Fruit fly (Drosophila melanogaster): ENCODE data around the gene CenG1A.
A peak's percentile ranks its signal among the peaks of the same experiment; 100 is the strongest.

CenG1A gene

dm6 chr2L:13842572-13842971 lies 7.2 kb downstream of the CenG1A start:
- TF ChIP-seq CG1620 (GFP tag; optimal IDR thresholded peaks at IDR 0.05) (no peak), cic (GFP tag; optimal IDR thresholded peaks at IDR 0.05) (no peak), Crg-1 (GFP tag; optimal IDR thresholded peaks at IDR 0.05) (no peak), bab1 (GFP tag; optimal IDR thresholded peaks at IDR 0.05) (no peak), Mnt (GFP tag; optimal IDR thresholded peaks at IDR 0.05) (no peak), CG7045 (GFP tag; optimal IDR thresholded peaks at IDR 0.05) (no peak), CG12768 (GFP tag; optimal IDR thresholded peaks at IDR 0.05) (no peak), CG33017 (tag; optimal IDR thresholded peaks at IDR 0.05) (no peak), cnc (optimal IDR thresholded peaks at IDR 0.05) (no peak), CG11617 (GFP tag; optimal IDR thresholded peaks at IDR 0.05) (no peak), Hr96 (GFP tag; optimal IDR thresholded peaks at IDR 0.05) (no peak), tj (GFP tag; optimal IDR thresholded peaks at IDR 0.05) (no peak), CG14711 (tag; optimal IDR thresholded peaks at IDR 0.05) (no peak)

dm6 chr2L:13843692-13844284 lies 8.4 kb downstream of the CenG1A start, which contains the start of gene CG33306:
Gene CG33306 (minus strand): TSS chr2L:13843742.
- TF ChIP-seq ovo (GFP tag; optimal IDR thresholded peaks at IDR 0.05) = no peak
- no peak for TF ChIP-seq Hr96 (GFP tag; optimal IDR thresholded peaks at IDR 0.05)
- TF ChIP-seq toe (GFP tag; optimal IDR thresholded peaks at IDR 0.05) = no peak
- no peak for TF ChIP-seq Mnt (GFP tag; optimal IDR thresholded peaks at IDR 0.05)
- TF ChIP-seq CG11617 (GFP tag; optimal IDR thresholded peaks at IDR 0.05) = peak; percentile 43
- no peak for TF ChIP-seq cic (GFP tag; optimal IDR thresholded peaks at IDR 0.05)
- peak; percentile 54 for TF ChIP-seq CG33017 (tag; optimal IDR thresholded peaks at IDR 0.05)
- peak; percentile 22 for TF ChIP-seq CG14711 (tag; optimal IDR thresholded peaks at IDR 0.05)
- TF ChIP-seq CG12768 (GFP tag; optimal IDR thresholded peaks at IDR 0.05) = no peak
- no peak for TF ChIP-seq Crg-1 (GFP tag; optimal IDR thresholded peaks at IDR 0.05)
- peak; percentile 5 for TF ChIP-seq CG7045 (GFP tag; optimal IDR thresholded peaks at IDR 0.05)
- peak; percentile 44 for TF ChIP-seq CG7101 (tag; optimal IDR thresholded peaks at IDR 0.05)
- no peak for TF ChIP-seq pad (GFP tag; optimal IDR thresholded peaks at IDR 0.05)
- no peak for TF ChIP-seq kay (GFP tag; ENCODE audit: borderline replicate concordance)
- TF ChIP-seq bab1 (GFP tag; optimal IDR thresholded peaks at IDR 0.05) = no peak

- peak; percentile 1 for TF ChIP-seq CG12768 (GFP tag; optimal IDR thresholded peaks at IDR 0.05)
- TF ChIP-seq Clk (GFP tag; optimal IDR thresholded peaks at IDR 0.05) = no peak
- no peak for TF ChIP-seq CG5204 (GFP tag; optimal IDR thresholded peaks at IDR 0.05)
- TF ChIP-seq pad (GFP tag; optimal IDR thresholded peaks at IDR 0.05) = no peak
- TF ChIP-seq CG33017 (tag; optimal IDR thresholded peaks at IDR 0.05) = no peak
- TF ChIP-seq Mnt (GFP tag; optimal IDR thresholded peaks at IDR 0.05) = peak; percentile 23
- no peak for TF ChIP-seq ovo (GFP tag; optimal IDR thresholded peaks at IDR 0.05)
- TF ChIP-seq kay (GFP tag; ENCODE audit: borderline replicate concordance) = peak; percentile 75
These were observed 9.8 kb downstream of the CenG1A start, which contains the start of gene CG8997 for dm6 chr2L:13845178-13845577. Gene CG8997 (minus strand): TSS chr2L:13845325.

- TF ChIP-seq CG11617 (GFP tag; optimal IDR thresholded peaks at IDR 0.05) (no peak), CG12768 (GFP tag; optimal IDR thresholded peaks at IDR 0.05) (peak; percentile 30), tj (GFP tag; optimal IDR thresholded peaks at IDR 0.05) (no peak), CG7045 (GFP tag; optimal IDR thresholded peaks at IDR 0.05) (no peak), Mnt (GFP tag; optimal IDR thresholded peaks at IDR 0.05) (no peak), pad (GFP tag; optimal IDR thresholded peaks at IDR 0.05) (peak; percentile 17), Hr96 (GFP tag; optimal IDR thresholded peaks at IDR 0.05) (peak; percentile 6), ovo (GFP tag; optimal IDR thresholded peaks at IDR 0.05) (no peak), cic (GFP tag; optimal IDR thresholded peaks at IDR 0.05) (peak; percentile 54), CG5204 (GFP tag; optimal IDR thresholded peaks at IDR 0.05) (no peak), CG33017 (tag; optimal IDR thresholded peaks at IDR 0.05) (no peak)
These were observed 11.0 kb downstream of the CenG1A start, which contains the start of gene CG7916 for dm6 chr2L:13846239-13846802. Gene CG7916 (plus strand): TSS chr2L:13846752.

- TF ChIP-seq pad (GFP tag; optimal IDR thresholded peaks at IDR 0.05) = no peak
- TF ChIP-seq kay (GFP tag; ENCODE audit: borderline replicate concordance) = no peak
- no peak for TF ChIP-seq CG7101 (tag; optimal IDR thresholded peaks at IDR 0.05)
- no peak for TF ChIP-seq CG11617 (GFP tag; optimal IDR thresholded peaks at IDR 0.05)
These were observed 12.3 kb downstream of the CenG1A start, which contains the start of gene CG7953 for dm6 chr2L:13847625-13848024. Gene CG7953 (plus strand): TSS chr2L:13847925.

- no peak for TF ChIP-seq tj (GFP tag; optimal IDR thresholded peaks at IDR 0.05)
- no peak for TF ChIP-seq CG14711 (tag; optimal IDR thresholded peaks at IDR 0.05)
- no peak for TF ChIP-seq Crg-1 (GFP tag; optimal IDR thresholded peaks at IDR 0.05)
- no peak for TF ChIP-seq Mnt (GFP tag; optimal IDR thresholded peaks at IDR 0.05)
- no peak for TF ChIP-seq CG7101 (tag; optimal IDR thresholded peaks at IDR 0.05)
- TF ChIP-seq kay (GFP tag; ENCODE audit: borderline replicate concordance) = no peak
- TF ChIP-seq CG11617 (GFP tag; optimal IDR thresholded peaks at IDR 0.05) = no peak
- TF ChIP-seq Clk (GFP tag; optimal IDR thresholded peaks at IDR 0.05) = no peak
- no peak for TF ChIP-seq toe (GFP tag; optimal IDR thresholded peaks at IDR 0.05)
- TF ChIP-seq CG12768 (GFP tag; optimal IDR thresholded peaks at IDR 0.05) = no peak
These were observed 13.8 kb downstream of the CenG1A start, which contains the start of gene CG7968 for dm6 chr2L:13849125-13849524. Gene CG7968 (plus strand): TSS chr2L:13849400.

- TF ChIP-seq cic (GFP tag; optimal IDR thresholded peaks at IDR 0.05) (no peak), ovo (GFP tag; optimal IDR thresholded peaks at IDR 0.05) (no peak), Hr96 (GFP tag; optimal IDR thresholded peaks at IDR 0.05) (no peak), CG5204 (GFP tag; optimal IDR thresholded peaks at IDR 0.05) (no peak), CG14711 (tag; optimal IDR thresholded peaks at IDR 0.05) (no peak), Clk (GFP tag; optimal IDR thresholded peaks at IDR 0.05) (no peak), pad (GFP tag; optimal IDR thresholded peaks at IDR 0.05) (no peak), Crg-1 (GFP tag; optimal IDR thresholded peaks at IDR 0.05) (no peak)
These were observed 15.7 kb downstream of the CenG1A start for dm6 chr2L:13851098-13851497.

Measured in whole organism, adult.